Fruit fly (Drosophila melanogaster): Measurements from ENCODE around the gene RhoGAP71E.

- TF ChIP-seq CG8159 (tag; optimal IDR thresholded peaks at IDR 0.05) (peak; percentile 52), D1 (tag; optimal IDR thresholded peaks at IDR 0.05) (peak; percentile 9), CG9948 (tag; optimal IDR thresholded peaks at IDR 0.05) (no peak), EcR (GFP tag; optimal IDR thresholded peaks at IDR 0.05) (peak; percentile 64), CG34367 (tag; optimal IDR thresholded peaks at IDR 0.05) (peak; percentile 44), CG10348 (GFP tag; IDR thresholded peaks at IDR 0.05) (no peak), CG14655 (GFP tag; optimal IDR thresholded peaks at IDR 0.05) (no peak), Snoo (tag; optimal IDR thresholded peaks at IDR 0.05) (peak; percentile 73), CG8301 (tag; optimal IDR thresholded peaks at IDR 0.05) (no peak), CG15710 (tag; optimal IDR thresholded peaks at IDR 0.05) (peak; percentile 46), CG4496 (GFP tag; IDR thresholded peaks at IDR 0.05) (peak; percentile 82), Ets98B (GFP tag; IDR thresholded peaks at IDR 0.05) (peak; percentile 76)
These were observed 31.1 kb downstream of the RhoGAP71E start, which contains the start of gene Phs for dm6 chr3L:15619626-15620247.
